Worm (Caenorhabditis elegans) whole organism, L4 larva: Measurements from ENCODE around the gene C14A6.6.

ENCODE experiments used
- R02D3.7 ChIP-seq: fragments of 150-350 bp; sonication (generic microtip); optimal IDR thresholded peaks from 3 replicates; lab custom pipeline; 2014; ENCODE audit warnings: missing biosample characterization, missing genetic modification characterization
- T20F7.1 ChIP-seq: fragments of 200-800 bp; sonication (Bioruptor generic); optimal IDR thresholded peaks from 2 replicates; lab custom pipeline; 2018; ENCODE audit warnings: mild to moderate bottlenecking, missing genetic modification characterization, missing compliant biosample characterization
- T26A8.4 ChIP-seq: fragments of 200-800 bp; sonication (Bioruptor generic); IDR thresholded peaks from 2 replicates; pipeline ENCODE4 v1.3.6; 2022; ENCODE audit warnings: missing genetic modification characterization, missing compliant biosample characterization
- Y5F2A.4 ChIP-seq: fragments of 200-800 bp; sonication (Bioruptor generic); optimal IDR thresholded peaks from 2 replicates; lab custom pipeline; 2018; ENCODE audit warnings: mild to moderate bottlenecking, missing genetic modification characterization, missing compliant biosample characterization
- Y75B8A.6 ChIP-seq: fragments of 200-800 bp; sonication (Bioruptor generic); IDR thresholded peaks from 2 replicates; pipeline ENCODE4 v1.3.6; 2022; ENCODE audit warnings: missing genetic modification reagents, missing genetic modification characterization, missing compliant biosample characterization
- ZK337.2 ChIP-seq: fragments of 200-800 bp; sonication (Bioruptor generic); IDR thresholded peaks from 2 replicates; pipeline ENCODE4 v1.3.6; 2022; ENCODE audit warnings: missing genetic modification reagents, missing genetic modification characterization, missing compliant biosample characterization
- aha-1 ChIP-seq: fragments of 150-350 bp; peaks from one replicate; lab custom pipeline; 2014; ENCODE audit warnings: missing biosample characterization, missing genetic modification characterization
- aly-2 ChIP-seq: sonication (generic microtip); optimal IDR thresholded peaks from 2 replicates; lab custom pipeline; 2018; ENCODE audit warnings: missing biosample characterization, missing genetic modification characterization
- ceh-62 ChIP-seq: sonication (generic microtip); optimal IDR thresholded peaks from 2 replicates; lab custom pipeline; 2017; ENCODE audit warnings: missing biosample characterization, missing genetic modification characterization
- cey-2 ChIP-seq: sonication (generic microtip); optimal IDR thresholded peaks from 3 replicates; lab custom pipeline; 2017; ENCODE audit warnings: missing genetic modification characterization, mild to moderate bottlenecking, missing compliant biosample characterization, antibody characterized with exemption, borderline replicate concordance; ENCODE audit not compliant: insufficient read depth
- dmd-9 ChIP-seq: fragments of 200-800 bp; sonication (Bioruptor generic); IDR thresholded peaks from 2 replicates; pipeline ENCODE4 v1.3.6; 2022; ENCODE audit warnings: missing genetic modification reagents, missing genetic modification characterization, missing compliant biosample characterization
- fos-1 ChIP-seq: fragments of 150-350 bp; optimal IDR thresholded peaks from 2 replicates; lab custom pipeline; 2014; ENCODE audit warnings: missing biosample characterization, missing genetic modification characterization
- hif-1 ChIP-seq, 2 experiments: sonication (generic microtip); optimal IDR thresholded peaks; 2 replicates each; lab custom pipeline; 2016 to 2017; ENCODE audit warnings: missing compliant biosample characterization in 2 of 2, missing genetic modification characterization in 2 of 2, missing genetic modification reagents in 2 of 2, missing genotype in 2 of 2, mild to moderate bottlenecking in 1 of 2
- hlh-11 ChIP-seq: fragments of 200-800 bp; sonication (Bioruptor generic); optimal IDR thresholded peaks from 2 replicates; lab custom pipeline; 2018; ENCODE audit warnings: mild to moderate bottlenecking, missing genetic modification characterization, missing compliant biosample characterization
- hlh-30 ChIP-seq: sonication (generic microtip); optimal IDR thresholded peaks from 2 replicates; lab custom pipeline; 2017; ENCODE audit warnings: antibody characterized with exemption, mild to moderate bottlenecking, missing genetic modification characterization, missing compliant biosample characterization; ENCODE audit not compliant: insufficient read depth
- hmg-1.1 ChIP-seq: fragments of 200-800 bp; sonication (Bioruptor generic); IDR thresholded peaks from 2 replicates; pipeline ENCODE4 v1.3.6; 2022; ENCODE audit warnings: missing genetic modification reagents, missing genetic modification characterization, missing compliant biosample characterization
- mdt-29 ChIP-seq: fragments of 200-800 bp; sonication (Bioruptor generic); IDR thresholded peaks from 2 replicates; pipeline ENCODE4 v1.3.6; 2022; ENCODE audit warnings: missing genetic modification reagents, missing genetic modification characterization, missing compliant biosample characterization
- mep-1 ChIP-seq: fragments of 150-350 bp; sonication (generic microtip); optimal IDR thresholded peaks from 3 replicates; lab custom pipeline; 2014; ENCODE audit warnings: missing biosample characterization, missing genetic modification characterization
- mxl-2 ChIP-seq: fragments of 200-800 bp; sonication (Bioruptor generic); conservative IDR thresholded peaks from 2 replicates; pipeline ENCODE4 v1.3.6; 2022; ENCODE audit warnings: missing genetic modification reagents, missing genetic modification characterization, missing compliant biosample characterization
- nhr-11 ChIP-seq: fragments of 150-350 bp; optimal IDR thresholded peaks from 2 replicates; lab custom pipeline; 2014; ENCODE audit warnings: missing biosample characterization, missing genetic modification characterization
- nhr-237 ChIP-seq: sonication (generic microtip); optimal IDR thresholded peaks from 2 replicates; lab custom pipeline; 2017; ENCODE audit warnings: missing biosample characterization, missing genetic modification characterization
- nhr-25 ChIP-seq: sonication (generic microtip); optimal IDR thresholded peaks from 2 replicates; lab custom pipeline; 2017; ENCODE audit warnings: missing genetic modification characterization, mild to moderate bottlenecking, missing compliant biosample characterization, antibody characterized with exemption, moderate library complexity, borderline replicate concordance; ENCODE audit not compliant: insufficient read depth
- nhr-42 ChIP-seq: fragments of 200-800 bp; sonication (Bioruptor generic); IDR thresholded peaks from 2 replicates; pipeline ENCODE4 v1.3.6; 2022; ENCODE audit warnings: missing genetic modification characterization, missing compliant biosample characterization
- nhr-6 ChIP-seq: fragments of 150-350 bp; optimal IDR thresholded peaks from 2 replicates; lab custom pipeline; 2014; ENCODE audit warnings: missing biosample characterization, missing genetic modification characterization
- php-3 ChIP-seq: fragments of 200-800 bp; sonication (Bioruptor generic); IDR thresholded peaks from 2 replicates; pipeline ENCODE4 v1.3.6; 2022; ENCODE audit warnings: missing genetic modification reagents, missing genetic modification characterization, missing compliant biosample characterization
- pqm-1 ChIP-seq: sonication (generic microtip); optimal IDR thresholded peaks from 2 replicates; lab custom pipeline; 2017; ENCODE audit warnings: missing biosample characterization, missing genetic modification characterization
- saeg-2 ChIP-seq: fragments of 200-800 bp; sonication (Bioruptor generic); IDR thresholded peaks from 2 replicates; pipeline ENCODE4 v1.3.6; 2022; ENCODE audit warnings: missing genetic modification reagents, missing genetic modification characterization, missing compliant biosample characterization
- sdz-12 ChIP-seq: fragments of 200-800 bp; sonication (Bioruptor generic); optimal IDR thresholded peaks from 2 replicates; lab custom pipeline; 2018; ENCODE audit warnings: mild to moderate bottlenecking, missing genetic modification characterization, missing compliant biosample characterization
- set-16 ChIP-seq: fragments of 200-800 bp; sonication (Bioruptor generic); IDR thresholded peaks from 2 replicates; pipeline ENCODE4 v1.3.6; 2022; ENCODE audit warnings: missing genetic modification reagents, missing genetic modification characterization, missing compliant biosample characterization
- skn-1 ChIP-seq: fragments of 150-350 bp; optimal IDR thresholded peaks from 2 replicates; lab custom pipeline; 2014; ENCODE audit warnings: missing biosample characterization, missing genetic modification characterization
- snpc-1.2 ChIP-seq: fragments of 200-800 bp; sonication (Bioruptor generic); IDR thresholded peaks from 2 replicates; pipeline ENCODE4 v1.3.6; 2022; ENCODE audit warnings: missing genetic modification reagents, missing genetic modification characterization, missing compliant biosample characterization
- unc-130 ChIP-seq: sonication (generic microtip); optimal IDR thresholded peaks from 2 replicates; lab custom pipeline; 2016; ENCODE audit warnings: missing genetic modification reagents, missing genetic modification characterization, missing compliant biosample characterization
- unc-62 ChIP-seq, 3 experiments: fragments of 150-350 bp in 1 of 3; sonication (generic microtip); optimal IDR thresholded peaks in 2 of 3; peaks in 1 of 3; 1 replicate in 1 of 3; 2 replicates in 2 of 3; lab custom pipeline; 2014 to 2017; ENCODE audit warnings: missing biosample characterization in 3 of 3, missing genetic modification characterization in 3 of 3, missing genetic modification reagents in 3 of 3, missing genotype in 1 of 3
- zfp-3 ChIP-seq: fragments of 200-800 bp; sonication (Bioruptor generic); conservative IDR thresholded peaks from 2 replicates; pipeline ENCODE4 v1.3.6; 2022; ENCODE audit warnings: missing genetic modification reagents, missing genetic modification characterization, missing compliant biosample characterization

Gene C14A6.6

ce11 chrV:18138695-18139094, 28.4 kb downstream of the C14A6.6 start, which contains the start of gene Y37H2A.10:
TSS of gene Y37H2A.10 (plus strand) at chrV:18138995.
- TF ChIP-seq mxl-2 (GFP tag; lab: Robert Waterston, UW): no peak
- TF ChIP-seq, all 104 proteins: peak for 0

DNA sequence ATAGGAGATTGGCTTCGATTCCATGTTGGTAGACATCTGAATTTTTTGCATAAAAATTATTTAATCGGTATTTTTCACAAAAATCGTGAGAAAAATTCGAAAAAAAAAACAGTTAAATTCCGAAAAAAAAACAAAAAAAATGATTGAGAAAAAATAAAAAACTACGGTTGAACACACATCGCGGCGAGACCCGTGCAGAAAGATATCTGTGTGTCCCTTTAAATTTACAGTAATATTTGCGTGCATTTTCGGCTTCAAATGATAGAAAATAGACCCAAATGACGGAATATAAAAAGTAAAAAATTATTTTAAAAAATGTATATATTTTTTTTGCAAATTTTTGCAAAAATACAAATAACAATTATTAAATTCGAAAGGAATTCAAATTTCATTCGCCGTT, 29.4 kb downstream of the C14A6.6 start:
- TF ChIP-seq snpc-1.2 (GFP tag; lab: Robert Waterston, UW) (no peak), mdt-29 (no peak), aha-1 (tag; lab: Kevin White, UChicago) (no peak), dmd-9 (GFP tag; lab: Robert Waterston, UW) (no peak), hlh-11 (no peak), hif-1 (tag; optimal IDR thresholded peaks at IDR 0.05; lab: Kevin White, UChicago) (no peak), ceh-62 (tag; lab: Kevin White, UChicago) (no peak), T20F7.1 (GFP tag; lab: Kevin White, UChicago) (no peak), aly-2 (tag; lab: Kevin White, UChicago) (no peak), pqm-1 (tag; lab: Kevin White, UChicago) (no peak), Y75B8A.6 (GFP tag; lab: Robert Waterston, UW) (no peak), nhr-6 (tag; lab: Kevin White, UChicago) (no peak), nhr-237 (tag; lab: Kevin White, UChicago) (no peak), nhr-11 (tag; lab: Kevin White, UChicago) (no peak), ZK337.2 (GFP tag; lab: Robert Waterston, UW) (no peak), sdz-12 (GFP tag; lab: Kevin White, UChicago) (no peak), nhr-42 (GFP tag; lab: Robert Waterston, UW) (no peak), skn-1 (tag; lab: Kevin White, UChicago) (no peak), zfp-3 (GFP tag; lab: Robert Waterston, UW) (no peak), hmg-1.1 (GFP tag; lab: Robert Waterston, UW) (no peak)
- TF ChIP-seq, all 104 proteins: peak for 0

DNA sequence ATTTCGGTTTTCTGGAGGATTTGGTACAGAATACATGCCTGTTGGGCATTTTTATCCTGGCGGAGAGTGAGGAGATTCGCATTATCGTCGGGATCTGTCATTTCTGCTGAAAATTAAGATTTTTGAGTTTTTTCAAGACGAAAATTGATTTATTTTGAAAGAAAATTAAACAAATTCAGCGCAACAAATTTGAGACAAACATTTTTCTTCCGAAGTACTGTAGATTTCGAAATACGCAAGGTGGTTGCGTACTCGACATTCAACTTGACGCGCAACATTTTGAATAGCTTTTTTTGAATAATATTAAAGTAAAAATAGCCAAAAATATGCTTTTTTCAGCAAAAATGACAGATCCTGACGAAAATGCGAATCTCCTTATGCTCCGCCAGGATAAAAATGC, 32.7 kb downstream of the C14A6.6 start, which contains the start of gene Y37H2A.7:
Gene Y37H2A.7, minus strand, starts transcription at position 101 of the 400 bp plus-strand sequence.
- no peak for TF ChIP-seq php-3 (GFP tag; lab: Robert Waterston, UW)
- peak; percentile 50 for TF ChIP-seq aha-1 (tag; lab: Kevin White, UChicago)

DNA sequence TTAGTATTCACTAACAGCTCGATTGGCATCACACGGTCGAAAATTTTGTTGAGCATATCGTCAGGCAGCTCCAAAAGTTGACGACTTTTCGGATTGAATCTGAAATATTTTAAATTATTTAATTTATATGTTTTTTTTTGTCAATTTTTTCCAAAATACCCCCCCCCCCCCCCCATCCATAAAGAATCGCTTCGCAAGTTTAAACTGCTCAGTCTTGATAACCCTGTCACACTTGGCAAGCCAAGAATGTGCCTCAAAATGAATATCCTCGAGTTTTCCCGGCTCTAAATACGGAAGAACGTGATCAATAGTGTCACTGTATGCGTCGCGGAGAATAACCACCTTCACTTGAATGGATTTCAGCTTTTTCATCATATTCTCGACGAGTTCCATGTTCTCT, 33.9 kb downstream of the C14A6.6 start, which contains the start of gene Y37H2A.18:
Gene Y37H2A.18, minus strand, starts transcription at position 101 of the 400 bp plus-strand sequence.
- TF ChIP-seq set-16 (GFP tag; lab: Robert Waterston, UW): no peak
- no peak for TF ChIP-seq nhr-25 (tag; lab: Kevin White, UChicago)
- TF ChIP-seq zfp-3 (GFP tag; lab: Robert Waterston, UW): no peak
- TF ChIP-seq cey-2 (tag; lab: Kevin White, UChicago): no peak
- no peak for TF ChIP-seq nhr-42 (GFP tag; lab: Robert Waterston, UW)
- no peak for TF ChIP-seq saeg-2 (GFP tag; lab: Robert Waterston, UW)
- TF ChIP-seq mep-1 (tag; lab: Kevin White, UChicago): no peak
- TF ChIP-seq hmg-1.1 (GFP tag; lab: Robert Waterston, UW): no peak
- no peak for TF ChIP-seq mdt-29
- no peak for TF ChIP-seq fos-1 (tag; lab: Kevin White, UChicago)
- TF ChIP-seq unc-130 (GFP tag; lab: Kevin White, UChicago): no peak
- no peak for TF ChIP-seq T26A8.4 (GFP tag; lab: Robert Waterston, UW)
- TF ChIP-seq Y5F2A.4 (GFP tag; lab: Kevin White, UChicago): no peak
- TF ChIP-seq hlh-30: no peak
- TF ChIP-seq aly-2 (tag; lab: Kevin White, UChicago): no peak

DNA sequence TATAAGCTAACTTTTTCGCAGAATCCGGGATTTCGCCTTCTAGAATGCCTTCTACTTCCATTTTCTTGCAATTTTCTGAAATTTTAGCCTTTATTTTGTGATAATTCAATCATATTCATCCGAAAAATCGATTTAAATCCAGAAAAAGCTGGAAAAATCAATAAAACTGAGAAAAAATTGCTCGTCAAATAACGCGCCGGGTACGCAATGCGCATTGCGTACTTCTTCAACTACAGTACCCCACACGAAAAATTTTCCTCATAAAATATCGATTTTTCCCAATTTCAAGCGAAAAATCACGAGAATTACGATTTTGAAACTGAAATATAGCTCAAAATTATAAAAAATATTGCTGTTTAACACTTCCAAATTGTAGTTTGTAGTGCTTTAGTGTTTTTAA, 36.0 kb downstream of the C14A6.6 start, which contains the start of gene Y37H2A.12:
Gene Y37H2A.12, minus strand, starts transcription at position 81 of the 400 bp plus-strand sequence.
- TF ChIP-seq R02D3.7 (tag; lab: Kevin White, UChicago): no peak
- TF ChIP-seq unc-62 (GFP tag; optimal IDR thresholded peaks at IDR 0.05 in 1 of 2; lab: Kevin White, UChicago): peak in 1 of 2 experiments; percentile 21
- no peak for TF ChIP-seq unc-62 (tag; optimal IDR thresholded peaks at IDR 0.05; lab: Kevin White, UChicago)
